Fruit fly (Drosophila melanogaster) Kc167 (cell line): ENCODE data around the gene CG12301.

Experiments
- psq ChIP-seq: fragments of >200 bp; optimal IDR thresholded peaks from 2 replicates; lab custom pipeline; 2017; ENCODE audit warnings: missing external identifiers
- ttk ChIP-seq: sonication (Bioruptor generic); optimal IDR thresholded peaks from 2 replicates; lab custom pipeline; 2017; ENCODE audit warnings: missing external identifiers

- no peak for TF ChIP-seq ttk
- TF ChIP-seq psq, result no peak
Observed at dm6 chr3L:15624097-15624496, 43.5 kb downstream of the CG12301 start.
